Worm (Caenorhabditis elegans) whole organism, midembryonic: ENCODE measurements around the gene athp-2.

Experiments used
- T22C8.4 ChIP-seq: fragments of 200-800 bp; sonication (Bioruptor generic); IDR thresholded peaks from 2 replicates; pipeline ENCODE4 v1.3.6; 2022; ENCODE audit warnings: missing genetic modification characterization, missing compliant biosample characterization
- cog-1 ChIP-seq: sonication (generic microtip); optimal IDR thresholded peaks from 2 replicates; lab custom pipeline; 2016; ENCODE audit warnings: missing genetic modification characterization, missing compliant biosample characterization
- flt-1 ChIP-seq: fragments of 200-800 bp; sonication (Bioruptor generic); IDR thresholded peaks from 2 replicates; pipeline ENCODE4 v1.3.6; 2022; ENCODE audit warnings: missing genetic modification characterization, missing compliant biosample characterization
- med-1 ChIP-seq: sonication (generic microtip); optimal IDR thresholded peaks from 2 replicates; lab custom pipeline; 2017; ENCODE audit warnings: missing genetic modification characterization, mild to moderate bottlenecking, missing compliant biosample characterization, antibody characterized with exemption, missing genetic modification reagents; ENCODE audit not compliant: insufficient read depth
- ref-1 ChIP-seq: fragments of 200-800 bp; sonication (Bioruptor generic); conservative IDR thresholded peaks from 2 replicates; pipeline ENCODE4 v1.3.6; 2022; ENCODE audit warnings: missing genetic modification reagents, missing genetic modification characterization, missing compliant biosample characterization
- tab-1 ChIP-seq: fragments of 200-800 bp; sonication (Bioruptor generic); IDR thresholded peaks from 2 replicates; pipeline ENCODE4 v1.3.6; 2022; ENCODE audit warnings: missing genetic modification characterization, missing compliant biosample characterization
- ztf-23 ChIP-seq: fragments of 200-800 bp; sonication (Bioruptor generic); IDR thresholded peaks from 2 replicates; pipeline ENCODE4 v1.3.6; 2022; ENCODE audit warnings: missing genetic modification reagents, missing genetic modification characterization, missing compliant biosample characterization
- ztf-29 ChIP-seq: fragments of 200-800 bp; sonication (Bioruptor generic); IDR thresholded peaks from 2 replicates; pipeline ENCODE4 v1.3.6; 2022; ENCODE audit warnings: missing genetic modification reagents, missing genetic modification characterization, missing compliant biosample characterization

DNA sequence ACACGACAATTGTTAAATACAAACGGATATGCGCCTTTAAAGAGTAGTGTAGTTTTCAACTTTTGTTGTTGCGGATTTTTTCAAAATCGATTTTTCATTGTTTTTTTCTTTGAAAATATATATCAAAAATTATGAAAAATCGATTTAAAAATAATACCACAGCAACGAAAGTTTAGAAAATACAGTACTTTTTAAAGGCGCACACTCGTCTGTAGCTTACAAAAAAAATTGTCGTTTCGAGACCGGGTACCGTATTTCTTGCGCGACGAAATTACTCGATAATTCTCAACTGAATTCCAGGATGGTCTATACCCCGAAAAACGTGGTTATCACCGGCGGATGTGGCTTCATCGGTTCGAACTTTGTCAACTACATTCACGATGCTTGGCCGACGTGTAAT, 45.2 kb upstream of the athp-2 start, which contains the start of gene rml-4:
- TF ChIP-seq T22C8.4 (GFP tag; lab: Robert Waterston, UW) (no peak), ztf-23 (GFP tag; lab: Robert Waterston, UW) (no peak), ref-1 (no peak), med-1 (GFP tag; lab: Kevin White, UChicago) (no peak), cog-1 (tag; lab: Kevin White, UChicago) (no peak), ztf-29 (GFP tag; lab: Robert Waterston, UW) (no peak), flt-1 (GFP tag; lab: Robert Waterston, UW) (no peak), tab-1 (GFP tag; lab: Robert Waterston, UW) (no peak)
